Fruit fly (Drosophila melanogaster) whole organism, embryonic: ENCODE results near the gene tai.

Experiments
- Atf6 ChIP-seq: fragments of 200-800 bp; sonication (Bioruptor generic); IDR thresholded peaks from 2 replicates; pipeline ENCODE4 v1.3.6; 2022; ENCODE audit warnings: missing biosample characterization, missing genetic modification characterization
- CG12219 ChIP-seq: fragments of 200-800 bp; sonication (Bioruptor generic); optimal IDR thresholded peaks from 3 replicates; lab custom pipeline; 2018; ENCODE audit warnings: missing biosample characterization, mild to moderate bottlenecking, missing genetic modification characterization
- CG1233 ChIP-seq: fragments of 200-800 bp; sonication (Bioruptor generic); optimal IDR thresholded peaks from 4 replicates; lab custom pipeline; 2018; ENCODE audit warnings: missing biosample characterization, mild to moderate bottlenecking, missing genetic modification characterization
- CG12659 ChIP-seq: fragments of 200-800 bp; sonication (Bioruptor generic); optimal IDR thresholded peaks from 3 replicates; lab custom pipeline; 2017; ENCODE audit warnings: mild to moderate bottlenecking, missing biosample characterization, missing genetic modification reagents, missing genetic modification characterization
- CG12942 ChIP-seq: fragments of 200-800 bp; sonication (Bioruptor generic); optimal IDR thresholded peaks from 3 replicates; lab custom pipeline; 2016; ENCODE audit warnings: missing biosample characterization, missing genetic modification characterization
- CG15269 ChIP-seq: fragments of 200-800 bp; sonication (Bioruptor generic); optimal IDR thresholded peaks from 2 replicates; lab custom pipeline; 2018; ENCODE audit warnings: missing biosample characterization, mild to moderate bottlenecking, missing genetic modification characterization, moderate library complexity
- CG15601 ChIP-seq: fragments of 200-800 bp; sonication (Bioruptor generic); optimal IDR thresholded peaks from 3 replicates; lab custom pipeline; 2019; ENCODE audit warnings: missing biosample characterization, mild to moderate bottlenecking, missing genetic modification characterization, moderate library complexity
- CG1602 ChIP-seq: fragments of 200-800 bp; sonication (Bioruptor generic); optimal IDR thresholded peaks from 3 replicates; lab custom pipeline; 2016; ENCODE audit warnings: missing biosample characterization, missing genetic modification characterization
- CG16813 ChIP-seq: fragments of 200-800 bp; sonication (Bioruptor generic); IDR thresholded peaks from 3 replicates; pipeline ENCODE4 v1.3.6; 2022; ENCODE audit warnings: missing biosample characterization, missing genetic modification characterization; ENCODE audit not compliant: partially characterized antibody
- CG17186 ChIP-seq: fragments of 200-800 bp; sonication (Bioruptor generic); optimal IDR thresholded peaks from 3 replicates; lab custom pipeline; 2017; ENCODE audit warnings: missing biosample characterization, missing genetic modification reagents, missing genetic modification characterization
- CG17385 ChIP-seq: fragments of 200-800 bp; sonication (Bioruptor generic); optimal IDR thresholded peaks from 3 replicates; lab custom pipeline; 2018; ENCODE audit warnings: missing biosample characterization, mild to moderate bottlenecking, missing genetic modification characterization
- CG2678 ChIP-seq: fragments of 200-800 bp; sonication (Bioruptor generic); optimal IDR thresholded peaks from 3 replicates; lab custom pipeline; 2019; ENCODE audit warnings: missing biosample characterization, mild to moderate bottlenecking, missing genetic modification characterization, moderate library complexity
- CG3065 ChIP-seq: fragments of 200-800 bp; sonication (Bioruptor generic); optimal IDR thresholded peaks from 2 replicates; lab custom pipeline; 2016; ENCODE audit warnings: missing biosample characterization, missing genetic modification characterization
- CrebB ChIP-seq: fragments of 200-800 bp; sonication (Bioruptor generic); optimal IDR thresholded peaks from 3 replicates; lab custom pipeline; 2018; ENCODE audit warnings: missing biosample characterization, mild to moderate bottlenecking, missing genetic modification characterization
- GATAe ChIP-seq: fragments of 200-800 bp; sonication (Bioruptor generic); conservative IDR thresholded peaks from 2 replicates; pipeline ENCODE4 v1.3.6; 2022; ENCODE audit warnings: missing biosample characterization, missing genetic modification characterization
- Gsc ChIP-seq: fragments of 200-800 bp; sonication (Bioruptor generic); IDR thresholded peaks from 2 replicates; pipeline ENCODE4 v1.3.6; 2022; ENCODE audit warnings: missing biosample characterization, missing genetic modification characterization
- HLH54F ChIP-seq: fragments of 200-800 bp; sonication (Bioruptor generic); optimal IDR thresholded peaks from 3 replicates; lab custom pipeline; 2016; ENCODE audit warnings: missing biosample characterization, missing genetic modification characterization
- Hmr ChIP-seq: fragments of 200-800 bp; sonication (Bioruptor generic); optimal IDR thresholded peaks from 3 replicates; lab custom pipeline; 2017; ENCODE audit warnings: mild to moderate bottlenecking, missing biosample characterization, missing genetic modification reagents, missing genetic modification characterization
- Lpt ChIP-seq: fragments of >200 bp; optimal IDR thresholded peaks from 2 replicates; lab custom pipeline; 2018; ENCODE audit warnings: missing biosample characterization, missing genetic modification characterization
- MBD-R2 ChIP-seq: fragments of 200-800 bp; sonication (Bioruptor generic); IDR thresholded peaks from 2 replicates; pipeline ENCODE4 v1.3.6; 2022; ENCODE audit warnings: missing biosample characterization, missing genetic modification characterization
- NK7.1 ChIP-seq: fragments of 200-800 bp; sonication (Bioruptor generic); optimal IDR thresholded peaks from 3 replicates; lab custom pipeline; 2016; ENCODE audit warnings: missing biosample characterization, missing genetic modification characterization
- Opbp ChIP-seq: fragments of 200-800 bp; sonication (Bioruptor generic); IDR thresholded peaks from 3 replicates; pipeline ENCODE4 v1.3.6; 2022; ENCODE audit warnings: missing biosample characterization, missing genetic modification characterization; ENCODE audit not compliant: partially characterized antibody
- Sin3A ChIP-seq: fragments of >200 bp; optimal IDR thresholded peaks from 2 replicates; lab custom pipeline; 2018
- Spps ChIP-seq: fragments of 200-800 bp; sonication (Bioruptor generic); optimal IDR thresholded peaks from 2 replicates; lab custom pipeline; 2018; ENCODE audit warnings: missing biosample characterization, mild to moderate bottlenecking, missing genetic modification characterization
- Taf1 ChIP-seq: fragments of 200-800 bp; sonication (Bioruptor generic); IDR thresholded peaks from 2 replicates; pipeline ENCODE4 v1.3.6; 2022; ENCODE audit warnings: missing biosample characterization, missing genetic modification characterization
- Trl ChIP-seq, 3 experiments: fragments of >200 bp in 2 of 3; fragments of 200-800 bp in 1 of 3; sonication (Bioruptor generic) in 1 of 3; optimal IDR thresholded peaks; 2 replicates in 1 of 3; 3 replicates in 2 of 3; lab custom pipeline; 2016 to 2017; ENCODE audit warnings: missing biosample characterization in 1 of 3, missing genetic modification characterization in 1 of 3
- amos ChIP-seq: fragments of 200-800 bp; sonication (Bioruptor generic); IDR thresholded peaks from 2 replicates; pipeline ENCODE4 v1.3.6; 2022; ENCODE audit warnings: missing biosample characterization, missing genetic modification characterization; ENCODE audit not compliant: partially characterized antibody
- ap ChIP-seq: fragments of 200-800 bp; sonication (Bioruptor generic); IDR thresholded peaks from 2 replicates; pipeline ENCODE4 v1.3.6; 2022; ENCODE audit warnings: missing biosample characterization, missing genetic modification characterization
- chinmo ChIP-seq: fragments of 200-800 bp; sonication (Bioruptor generic); IDR thresholded peaks from 4 replicates; pipeline ENCODE4 v1.3.6; 2022; ENCODE audit warnings: missing biosample characterization, missing genetic modification characterization; ENCODE audit not compliant: partially characterized antibody
- exex ChIP-seq: fragments of 200-800 bp; sonication (Bioruptor generic); optimal IDR thresholded peaks from 4 replicates; lab custom pipeline; 2018; ENCODE audit warnings: missing biosample characterization, mild to moderate bottlenecking, missing genetic modification characterization, moderate library complexity
- gcm2 ChIP-seq: fragments of 200-800 bp; sonication (Bioruptor generic); optimal IDR thresholded peaks from 2 replicates; lab custom pipeline; 2016; ENCODE audit warnings: missing biosample characterization, missing genetic modification characterization
- gem ChIP-seq: fragments of 200-800 bp; sonication (Bioruptor generic); optimal IDR thresholded peaks from 2 replicates; lab custom pipeline; 2019; ENCODE audit warnings: missing biosample characterization, mild to moderate bottlenecking, missing genetic modification characterization, moderate library complexity
- gsb ChIP-seq: fragments of 200-800 bp; sonication (Bioruptor generic); IDR thresholded peaks from 2 replicates; pipeline ENCODE4 v1.3.6; 2022; ENCODE audit warnings: missing biosample characterization, missing genetic modification characterization
- gsb-n ChIP-seq: fragments of 200-800 bp; sonication (Bioruptor generic); optimal IDR thresholded peaks from 3 replicates; lab custom pipeline; 2018; ENCODE audit warnings: missing biosample characterization, mild to moderate bottlenecking, missing genetic modification characterization
- h ChIP-seq: fragments of >200 bp; optimal IDR thresholded peaks from 2 replicates; lab custom pipeline; 2017
- her ChIP-seq: fragments of 200-800 bp; sonication (Bioruptor generic); optimal IDR thresholded peaks from 2 replicates; lab custom pipeline; 2016; ENCODE audit warnings: missing biosample characterization, missing genetic modification characterization
- jigr1 ChIP-seq: fragments of 200-800 bp; sonication (Bioruptor generic); IDR thresholded peaks from 3 replicates; pipeline ENCODE4 v1.3.6; 2022; ENCODE audit warnings: missing biosample characterization, missing genetic modification characterization
- lab ChIP-seq: fragments of 200-800 bp; sonication (Bioruptor generic); optimal IDR thresholded peaks from 3 replicates; lab custom pipeline; 2017; ENCODE audit warnings: missing biosample characterization, missing genetic modification characterization, mild to moderate bottlenecking, moderate library complexity, missing genetic modification reagents
- onecut ChIP-seq: fragments of 200-800 bp; sonication (Bioruptor generic); IDR thresholded peaks from 2 replicates; pipeline ENCODE4 v1.3.6; 2022; ENCODE audit warnings: missing biosample characterization, missing genetic modification characterization
- phol ChIP-seq: fragments of 200-800 bp; sonication (Bioruptor generic); optimal IDR thresholded peaks from 3 replicates; lab custom pipeline; 2018; ENCODE audit warnings: missing biosample characterization, mild to moderate bottlenecking, missing genetic modification characterization, moderate library complexity
- pita ChIP-seq: fragments of 200-800 bp; sonication (Bioruptor generic); optimal IDR thresholded peaks from 2 replicates; lab custom pipeline; 2017; ENCODE audit warnings: missing biosample characterization, mild to moderate bottlenecking, missing genetic modification characterization
- pros ChIP-seq: fragments of 200-800 bp; sonication (Bioruptor generic); optimal IDR thresholded peaks from 3 replicates; lab custom pipeline; 2019; ENCODE audit warnings: missing biosample characterization, mild to moderate bottlenecking, missing genetic modification characterization, moderate library complexity
- pum ChIP-seq: fragments of 200-800 bp; sonication (Bioruptor generic); optimal IDR thresholded peaks from 2 replicates; lab custom pipeline; 2016; ENCODE audit warnings: missing biosample characterization, missing genetic modification characterization
- schlank ChIP-seq: fragments of 200-800 bp; sonication (Bioruptor generic); optimal IDR thresholded peaks from 2 replicates; lab custom pipeline; 2018; ENCODE audit warnings: missing biosample characterization, mild to moderate bottlenecking, missing genetic modification characterization
- seq ChIP-seq: fragments of 200-800 bp; sonication (Bioruptor generic); IDR thresholded peaks from 2 replicates; pipeline ENCODE4 v1.3.6; 2022; ENCODE audit warnings: missing biosample characterization, missing genetic modification characterization
- slp2 ChIP-seq: fragments of 200-800 bp; sonication (Bioruptor generic); optimal IDR thresholded peaks from 2 replicates; lab custom pipeline; 2016; ENCODE audit warnings: missing biosample characterization, missing genetic modification characterization
- stc ChIP-seq: fragments of 200-800 bp; sonication (Bioruptor generic); IDR thresholded peaks from 2 replicates; pipeline ENCODE4 v1.3.6; 2022; ENCODE audit warnings: missing biosample characterization, missing genetic modification characterization
- trem ChIP-seq: fragments of 200-800 bp; optimal IDR thresholded peaks from 3 replicates; lab custom pipeline; 2019; ENCODE audit warnings: missing biosample characterization, mild to moderate bottlenecking, missing genetic modification characterization, moderate library complexity
- tup ChIP-seq: fragments of 200-800 bp; sonication (Bioruptor generic); optimal IDR thresholded peaks from 2 replicates; lab custom pipeline; 2016; ENCODE audit warnings: missing biosample characterization, mild to moderate bottlenecking, missing genetic modification characterization, moderate library complexity
- twi ChIP-seq: fragments of 200-800 bp; optimal IDR thresholded peaks from 2 replicates; lab custom pipeline; 2019; ENCODE audit warnings: missing biosample characterization, mild to moderate bottlenecking, missing genetic modification characterization, moderate library complexity
- vnd ChIP-seq: fragments of 200-800 bp; sonication (Bioruptor generic); IDR thresholded peaks from 3 replicates; pipeline ENCODE4 v1.3.6; 2022; ENCODE audit warnings: missing biosample characterization, missing genetic modification characterization; ENCODE audit not compliant: partially characterized antibody

The tai gene

DNA sequence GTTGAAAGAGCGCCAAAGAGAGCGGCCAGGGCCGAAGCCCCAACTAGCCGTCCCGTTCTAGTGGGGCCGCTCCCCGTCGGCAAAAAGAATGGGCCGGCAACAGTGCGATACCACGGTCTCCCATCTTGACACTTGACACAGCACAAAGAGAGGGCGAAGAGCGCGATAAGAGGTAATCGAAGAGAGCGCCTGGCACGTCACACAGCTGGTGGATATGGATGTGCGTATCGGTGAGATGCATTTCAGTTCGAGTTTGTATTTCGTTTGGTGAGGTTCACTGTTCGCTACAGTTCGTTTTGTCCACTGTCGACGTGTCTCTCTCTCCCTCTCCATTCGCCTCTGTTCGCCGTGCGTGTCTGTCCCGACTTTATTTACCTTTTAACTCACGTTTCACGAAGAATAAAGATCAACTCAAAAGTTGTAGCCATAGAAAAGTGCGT is 9.6 kb downstream of the tai start:
- no peak; the same call in 1 of the 2 replicates for TF ChIP-seq amos
- peak; percentile 95 for TF ChIP-seq chinmo
- no peak for TF ChIP-seq CG1602 (GFP tag; lab: Kevin White, UChicago)
- TF ChIP-seq lab (GFP tag; lab: Kevin White, UChicago): peak; percentile 57
- peak; percentile 28 for TF ChIP-seq her (GFP tag; lab: Kevin White, UChicago)
- TF ChIP-seq schlank (tag; lab: Kevin White, UChicago): no peak
- TF ChIP-seq Hmr (GFP tag; lab: Kevin White, UChicago): peak; percentile 57
- peak; percentile 57; the same call in 1 of the 2 replicates for TF ChIP-seq stc (GFP tag; lab: Robert Waterston, UW)
- no peak for TF ChIP-seq slp2 (GFP tag; lab: Kevin White, UChicago)
- no peak for TF ChIP-seq pita (GFP tag; lab: Kevin White, UChicago)
- peak; percentile 73 for TF ChIP-seq CrebB (tag; lab: Kevin White, UChicago)
- no peak for TF ChIP-seq CG17186
- TF ChIP-seq CG3065 (GFP tag; lab: Kevin White, UChicago): no peak
- TF ChIP-seq seq (GFP tag; lab: Robert Waterston, UW): peak; percentile 62; the same call in 1 of the 2 replicates
- TF ChIP-seq phol: peak; percentile 33
- no peak for TF ChIP-seq Lpt
- peak; percentile 19 for TF ChIP-seq CG2678 (tag; lab: Kevin White, UChicago)
- TF ChIP-seq Gsc: no peak
- peak; percentile 54 for TF ChIP-seq onecut
- TF ChIP-seq CG12659 (GFP tag; lab: Kevin White, UChicago): peak; percentile 24
- TF ChIP-seq MBD-R2 (GFP tag; lab: Robert Waterston, UW): no peak; the same call in 1 of the 2 replicates
- TF ChIP-seq Spps (tag; lab: Kevin White, UChicago): no peak
- no peak for TF ChIP-seq h (lab: Kevin White, UChicago)
- no peak for TF ChIP-seq pros
- peak; percentile 97 to 99 for TF ChIP-seq Trl (optimal IDR thresholded peaks at IDR 0.05; lab: Kevin White, UChicago)
- TF ChIP-seq Trl (GFP tag; optimal IDR thresholded peaks at IDR 0.05; lab: Kevin White, UChicago): peak; percentile 66
- TF ChIP-seq Opbp (GFP tag; lab: Robert Waterston, UW): no peak
- no peak for TF ChIP-seq gsb-n (tag; lab: Kevin White, UChicago)
- no peak for TF ChIP-seq tup (GFP tag; lab: Kevin White, UChicago)
- TF ChIP-seq gem (tag; lab: Kevin White, UChicago): no peak
- TF ChIP-seq CG15601 (tag; lab: Kevin White, UChicago): no peak
- no peak for TF ChIP-seq Taf1
- no peak for TF ChIP-seq Sin3A (lab: Kevin White, UChicago)
- no peak for TF ChIP-seq twi (tag; lab: Kevin White, UChicago)
- TF ChIP-seq gsb (GFP tag; lab: Robert Waterston, UW): no peak
- TF ChIP-seq CG12942: no peak
- no peak for TF ChIP-seq gcm2
- peak; percentile 69 for TF ChIP-seq CG17385 (GFP tag; lab: Kevin White, UChicago)
- TF ChIP-seq NK7.1 (GFP tag; lab: Kevin White, UChicago): no peak
- peak; percentile 19 for TF ChIP-seq trem (tag; lab: Kevin White, UChicago)
- TF ChIP-seq HLH54F (GFP tag; lab: Kevin White, UChicago): no peak
- TF ChIP-seq jigr1: no peak
- TF ChIP-seq pum (GFP tag; lab: Kevin White, UChicago): no peak
- TF ChIP-seq CG16813 (GFP tag; lab: Robert Waterston, UW): no peak
- TF ChIP-seq exex (tag; lab: Kevin White, UChicago): no peak
- peak; percentile 10 for TF ChIP-seq CG1233
- TF ChIP-seq vnd (GFP tag; lab: Robert Waterston, UW): 0 out of 3 replicates have a peak, but pooled peaks have one; percentile 16
- TF ChIP-seq ap (GFP tag; lab: Robert Waterston, UW): no peak
- TF ChIP-seq CG15269 (tag; lab: Kevin White, UChicago): peak; percentile 3
- TF ChIP-seq Atf6 (GFP tag; lab: Robert Waterston, UW): peak; percentile 66
- peak; percentile 30 for TF ChIP-seq CG12219 (GFP tag; lab: Kevin White, UChicago)
- no peak for TF ChIP-seq GATAe
